Worm (Caenorhabditis elegans): Measurements from ENCODE around the gene enee-1.
A peak's percentile ranks its signal among the peaks of the same experiment; 100 is the strongest.

enee-1 gene

DNA sequence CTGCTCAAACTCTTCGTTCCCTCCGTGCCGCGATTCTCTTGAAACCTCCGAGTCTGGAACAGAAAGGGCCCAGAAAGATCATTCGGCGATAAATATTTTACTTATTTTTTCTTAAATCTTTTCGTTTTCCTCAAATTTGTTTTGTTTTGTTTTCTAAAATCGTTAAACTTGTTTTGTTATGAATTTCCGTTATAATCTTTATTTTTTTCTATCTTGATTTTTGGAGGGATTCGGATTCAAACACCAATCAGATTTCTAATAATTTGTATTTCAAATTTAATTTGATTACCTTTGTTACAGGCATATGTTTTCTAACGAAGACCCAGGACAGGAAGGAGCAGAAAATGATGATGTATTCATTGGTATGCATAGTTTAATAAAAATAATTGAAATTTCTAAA, 22.8 kb downstream of the enee-1 start, which contains the start of gene C23H3.5:
Gene C23H3.5 (plus strand): TSS at position 301 of the 400 bp plus-strand sequence.
- TF ChIP-seq alr-1 (tag; optimal IDR thresholded peaks at IDR 0.05; ENCODE audit: borderline replicate concordance) (no peak), fos-1 (tag; optimal IDR thresholded peaks at IDR 0.05) (no peak), xbp-1 (tag; optimal IDR thresholded peaks at IDR 0.05) (no peak), snpc-4 (tag; optimal IDR thresholded peaks at IDR 0.05) (no peak)

DNA sequence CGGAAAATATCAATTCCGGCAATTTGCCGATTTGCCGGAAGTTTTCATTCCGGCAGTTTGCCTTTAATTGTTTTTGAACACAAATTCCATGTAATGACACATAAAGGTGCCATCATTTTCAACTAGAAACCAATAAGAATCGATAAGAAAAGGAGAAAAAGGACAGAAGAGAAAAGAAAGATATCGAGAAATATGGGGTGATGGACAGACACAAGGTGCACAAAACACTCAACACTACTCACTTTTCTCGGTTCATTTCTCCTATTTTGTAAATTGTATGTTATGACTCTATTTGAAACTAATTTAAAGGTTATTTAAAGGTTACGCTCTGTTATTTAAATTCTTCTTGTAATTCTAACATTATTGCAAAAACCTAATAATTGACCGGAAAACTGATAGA, 26.4 kb downstream of the enee-1 start:
- TF ChIP-seq pqm-1 (tag; optimal IDR thresholded peaks at IDR 0.05) (no peak), lin-35 (GFP tag; optimal IDR thresholded peaks at IDR 0.05) (peak in 1 of 2 experiments; percentile 22)

DNA sequence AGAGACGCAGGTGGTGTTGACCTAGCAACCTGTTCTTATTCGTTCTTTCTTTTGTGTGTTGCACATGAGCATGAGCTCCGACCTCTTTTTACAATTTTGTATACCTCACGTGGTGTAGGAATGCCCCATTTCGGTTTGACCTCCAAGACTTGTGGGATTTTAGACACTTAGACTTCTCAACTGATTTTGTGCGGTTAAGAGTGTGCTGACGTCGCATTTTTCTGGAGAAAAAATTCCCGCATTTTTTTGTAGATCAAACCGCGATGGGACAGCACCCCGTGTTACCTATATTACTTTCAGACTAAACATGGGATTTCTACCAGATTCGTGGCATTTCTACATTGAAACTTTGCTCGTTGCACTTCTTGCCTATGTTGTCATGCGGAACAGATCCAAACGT, 26.9 kb downstream of the enee-1 start, which contains the start of gene sptl-1:
Gene sptl-1 (plus strand): TSS at position 301 of the 400 bp plus-strand sequence.
- TF ChIP-seq efl-1 (optimal IDR thresholded peaks at IDR 0.05), result no peak
- peak in 1 of 2 experiments; percentile 35 for TF ChIP-seq efl-1 (GFP tag; optimal IDR thresholded peaks at IDR 0.05 in 1 of 2)
- TF ChIP-seq nhr-84 (tag; optimal IDR thresholded peaks at IDR 0.05), result no peak

DNA sequence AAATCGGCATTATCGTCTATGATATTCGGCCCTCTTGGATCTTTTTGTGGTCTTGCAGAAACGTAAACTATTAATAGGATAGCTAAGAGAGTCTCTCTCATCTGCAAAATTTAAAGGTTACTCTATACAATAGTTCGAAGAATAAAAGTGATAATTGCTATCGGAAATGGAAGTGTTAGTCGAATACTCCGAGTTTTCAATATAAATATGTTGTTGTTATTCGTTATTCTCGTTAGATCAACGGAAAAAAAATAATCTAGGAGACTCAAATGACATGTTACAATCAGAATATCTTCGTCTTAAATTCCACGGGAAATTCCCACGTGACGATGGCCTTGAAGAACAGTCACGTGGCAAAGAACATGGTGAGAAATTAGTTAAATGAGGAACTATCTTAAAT, 30.7 kb downstream of the enee-1 start, which contains the start of gene tre-5:
Gene tre-5 (minus strand): TSS at position 101 of the 400 bp plus-strand sequence.
- TF ChIP-seq nhr-19 (GFP tag; conservative IDR thresholded peaks at IDR 0.05), result no peak
- no peak for TF ChIP-seq irx-1 (tag; optimal IDR thresholded peaks at IDR 0.05)
- peak in 1 of 2 experiments; percentile 16 for TF ChIP-seq lin-35 (GFP tag; optimal IDR thresholded peaks at IDR 0.05)
- TF ChIP-seq pqm-1 (tag; optimal IDR thresholded peaks at IDR 0.05), result no peak
- TF ChIP-seq efl-1 (optimal IDR thresholded peaks at IDR 0.05), result no peak
- peak in 1 of 2 experiments; percentile 76 for TF ChIP-seq efl-1 (GFP tag; optimal IDR thresholded peaks at IDR 0.05 in 1 of 2)
- TF ChIP-seq hlh-17 (GFP tag; optimal IDR thresholded peaks at IDR 0.05; ENCODE audit: borderline replicate concordance), result no peak

DNA sequence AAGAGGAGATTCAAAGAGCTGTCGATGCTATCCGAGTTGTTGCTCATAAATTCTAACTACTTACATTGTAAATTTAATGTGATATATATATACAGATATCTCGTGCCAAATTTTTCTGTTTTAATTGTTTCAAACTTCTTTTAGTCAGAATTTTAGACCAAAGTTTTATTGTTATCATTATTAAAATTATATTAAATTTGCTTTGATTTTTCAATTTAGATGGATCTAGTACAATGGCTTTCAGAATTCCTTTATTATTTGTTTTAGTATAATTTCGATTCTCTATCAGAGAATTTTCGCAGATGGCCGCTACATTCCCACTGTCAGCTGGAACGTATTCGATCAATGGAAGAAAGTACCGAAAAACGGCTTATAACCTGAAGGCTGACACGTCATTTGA, 32.9 kb downstream of the enee-1 start, which contains the start of gene ascc-1:
Gene ascc-1 (plus strand): TSS at position 301 of the 400 bp plus-strand sequence.
- TF ChIP-seq pax-3 (tag; optimal IDR thresholded peaks at IDR 0.05), result no peak
- no peak for TF ChIP-seq nhr-85 (tag)
- TF ChIP-seq nhr-12 (tag; optimal IDR thresholded peaks at IDR 0.05), result no peak
- TF ChIP-seq lin-39 (tag; optimal IDR thresholded peaks at IDR 0.05), result no peak
- TF ChIP-seq egl-27 (tag; optimal IDR thresholded peaks at IDR 0.05), result no peak

DNA sequence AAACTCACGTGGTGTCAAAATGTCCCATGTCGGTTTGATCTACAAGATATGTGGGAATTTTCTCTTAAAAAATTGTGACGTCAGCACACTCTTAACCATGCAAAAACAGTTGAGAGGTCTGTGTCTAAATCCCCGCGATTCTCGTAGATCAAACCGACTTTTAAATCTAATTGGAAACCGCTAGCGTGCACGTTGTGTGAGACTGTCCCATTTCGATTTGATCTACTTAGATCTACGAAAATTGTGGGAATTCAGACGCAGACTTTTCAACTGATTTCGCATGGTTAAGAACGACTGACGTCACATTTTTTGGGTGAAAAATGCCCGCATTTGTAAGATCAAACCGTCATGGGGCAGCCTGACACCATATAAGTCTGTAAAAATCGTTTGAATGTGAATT, 33.4 kb downstream of the enee-1 start:
- TF ChIP-seq efl-1 (optimal IDR thresholded peaks at IDR 0.05), result no peak
- TF ChIP-seq efl-1 (GFP tag; optimal IDR thresholded peaks at IDR 0.05 in 1 of 2), result peak in 1 of 2 experiments; percentile 60
- no peak for TF ChIP-seq skn-1 (tag; optimal IDR thresholded peaks at IDR 0.05)

DNA sequence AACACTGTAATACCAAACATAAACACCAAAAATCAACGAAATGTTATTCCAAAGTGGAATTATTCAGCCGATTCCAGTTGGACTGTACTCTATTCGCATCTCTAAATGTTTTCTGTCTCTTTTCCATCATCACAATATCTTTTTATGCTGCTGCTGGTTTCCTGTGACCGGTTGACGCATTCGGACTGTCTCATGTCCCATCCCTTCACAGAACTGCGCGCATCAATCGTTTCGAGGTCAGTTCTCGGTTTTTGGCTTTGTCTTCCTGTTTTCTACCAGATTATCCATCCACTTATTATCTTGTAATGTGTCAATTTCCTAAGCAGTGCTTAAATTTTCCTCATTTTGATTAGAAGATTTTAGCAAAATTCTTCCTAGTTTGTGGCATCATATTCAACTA, 35.6 kb downstream of the enee-1 start:
- TF ChIP-seq nhr-85 (tag) (peak; percentile 65), unc-62 (GFP tag; optimal IDR thresholded peaks at IDR 0.05) (no peak), aly-2 (tag; optimal IDR thresholded peaks at IDR 0.05) (no peak), lin-35 (GFP tag; optimal IDR thresholded peaks at IDR 0.05) (peak in 1 of 2 experiments; percentile 16), ces-1 (GFP tag; optimal IDR thresholded peaks at IDR 0.05) (no peak), nhr-20 (tag; optimal IDR thresholded peaks at IDR 0.05) (peak; percentile 24), blmp-1 (tag; optimal IDR thresholded peaks at IDR 0.05) (peak; percentile 59), snu-23 (GFP tag; optimal IDR thresholded peaks at IDR 0.05) (peak; percentile 54), nhr-71 (tag; optimal IDR thresholded peaks at IDR 0.05) (peak; percentile 3), lin-14 (GFP tag; optimal IDR thresholded peaks at IDR 0.05) (peak; percentile 50)

DNA sequence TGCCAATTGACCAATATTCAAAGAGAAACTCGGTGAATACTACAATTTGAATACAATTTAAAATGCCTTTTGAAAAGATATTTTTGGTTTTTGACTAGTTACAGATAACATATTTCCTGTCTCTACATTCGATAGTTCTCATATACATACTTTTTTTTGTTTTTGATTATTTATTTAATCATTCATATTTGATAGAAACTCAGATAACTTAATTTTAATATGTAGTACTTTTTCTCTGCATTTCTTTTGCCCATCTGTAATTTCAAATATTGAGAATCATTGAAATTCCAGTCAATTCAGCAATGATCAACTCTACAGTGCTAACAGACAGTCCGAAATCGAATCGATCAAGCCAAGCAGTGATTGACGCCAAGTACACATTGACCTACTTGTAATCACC, 36.5 kb downstream of the enee-1 start, which contains the start of gene C23H3.2:
Gene C23H3.2 (plus strand): TSS at position 301 of the 400 bp plus-strand sequence.
- no peak for TF ChIP-seq nhr-237 (tag; optimal IDR thresholded peaks at IDR 0.05)
